Fruit fly (Drosophila melanogaster): ENCODE data around the gene CG3638.

CG3638 gene

DNA sequence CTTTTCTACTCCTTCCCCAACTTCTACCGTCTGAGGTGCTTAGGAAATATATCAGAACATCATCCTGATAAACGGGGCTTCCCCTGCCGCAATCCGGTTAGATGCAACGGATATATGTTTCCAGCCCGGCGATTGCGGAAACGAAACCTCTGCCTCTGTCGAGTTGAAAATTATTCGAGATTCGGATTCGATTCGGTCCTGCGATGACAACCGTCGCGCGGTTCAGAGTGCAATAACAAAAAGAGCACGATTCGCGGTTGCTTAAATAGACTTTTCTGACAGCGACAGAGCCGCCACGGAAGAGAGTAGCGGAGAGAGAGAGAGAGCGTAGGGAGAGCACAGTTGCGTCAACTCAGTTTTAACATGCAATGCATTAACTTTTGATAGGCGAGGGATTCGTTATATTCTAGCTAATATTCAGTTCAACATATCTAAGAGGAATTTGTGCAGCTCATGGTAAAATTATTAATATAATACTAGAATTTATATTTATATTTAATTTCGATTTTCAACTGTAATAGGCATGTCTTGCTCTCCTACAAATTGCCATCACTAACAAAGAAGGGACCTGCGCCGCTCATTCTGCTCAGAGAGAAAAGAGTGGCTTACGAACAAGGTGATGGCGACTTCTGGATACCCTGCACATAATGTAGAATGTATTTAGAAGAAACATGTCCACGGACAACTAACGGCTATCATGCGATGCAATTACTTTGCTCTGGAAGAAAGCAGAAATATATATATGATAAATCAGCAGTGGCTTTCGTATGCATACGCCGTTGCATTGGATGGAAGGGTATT is 1.5 kb downstream of the CG3638 start (continued):
- TF ChIP-seq wek (GFP tag; optimal IDR thresholded peaks at IDR 0.05) (peak; percentile 52), CG10209 (GFP tag; optimal IDR thresholded peaks at IDR 0.05) (peak; percentile 77), CG10147 (GFP tag; optimal IDR thresholded peaks at IDR 0.05) (peak; percentile 77), CG14860 (GFP tag; IDR thresholded peaks at IDR 0.05; ENCODE audit: partially characterized antibody) (no peak), CG3163 (GFP tag; optimal IDR thresholded peaks at IDR 0.05) (peak; percentile 52), kay (GFP tag; optimal IDR thresholded peaks at IDR 0.05) (no peak), CG9817 (tag; optimal IDR thresholded peaks at IDR 0.05) (peak; percentile 62), CG17361 (GFP tag; IDR thresholded peaks at IDR 0.05) (peak; percentile 82), sima (GFP tag; optimal IDR thresholded peaks at IDR 0.05) (peak; percentile 11), CG14014 (GFP tag; IDR thresholded peaks at IDR 0.05) (peak; percentile 72), CG4730 (GFP tag; IDR thresholded peaks at IDR 0.05) (peak; percentile 69), CG31224 (GFP tag; IDR thresholded peaks at IDR 0.05) (peak; percentile 56; the same call in 1 of the 2 replicates), CG9876 (GFP tag; optimal IDR thresholded peaks at IDR 0.05) (peak; percentile 11), nmo (GFP tag; optimal IDR thresholded peaks at IDR 0.05) (peak; percentile 88), trh (GFP tag; optimal IDR thresholded peaks at IDR 0.05) (peak; percentile 47), inv (GFP tag; IDR thresholded peaks at IDR 0.05; ENCODE audit: partially characterized antibody) (no peak), CG1647 (GFP tag; optimal IDR thresholded peaks at IDR 0.05) (peak; percentile 47), unc-4 (GFP tag; IDR thresholded peaks at IDR 0.05; ENCODE audit: partially characterized antibody) (peak; percentile 47; the same call in 1 of the 2 replicates), ara (GFP tag; IDR thresholded peaks at IDR 0.05) (peak; percentile 80), CG12155 (GFP tag; optimal IDR thresholded peaks at IDR 0.05) (peak; percentile 50), tup (GFP tag; optimal IDR thresholded peaks at IDR 0.05) (peak; percentile 62), CHES-1-like (GFP tag; optimal IDR thresholded peaks at IDR 0.05) (peak; percentile 69), hkb (optimal IDR thresholded peaks at IDR 0.05) (no peak), hkb (GFP tag; IDR thresholded peaks at IDR 0.05) (peak; percentile 90), Bteb2 (GFP tag; optimal IDR thresholded peaks at IDR 0.05) (peak; percentile 4), Tbp (GFP tag; optimal IDR thresholded peaks at IDR 0.05) (no peak), unpg (GFP tag; optimal IDR thresholded peaks at IDR 0.05) (peak; percentile 82), CG1603 (tag; optimal IDR thresholded peaks at IDR 0.05) (peak; percentile 92), Spps (tag; optimal IDR thresholded peaks at IDR 0.05) (peak; percentile 62), CG2202 (tag; optimal IDR thresholded peaks at IDR 0.05) (peak; percentile 61), ranshi (GFP tag; IDR thresholded peaks at IDR 0.05) (peak; percentile 79), Oli (tag; optimal IDR thresholded peaks at IDR 0.05) (peak; percentile 85), Hand (GFP tag; optimal IDR thresholded peaks at IDR 0.05) (peak; percentile 32), pita (GFP tag; optimal IDR thresholded peaks at IDR 0.05) (no peak), fd102C (GFP tag; optimal IDR thresholded peaks at IDR 0.05) (peak; percentile 50), CTCF (GFP tag; optimal IDR thresholded peaks at IDR 0.05) (no peak), sim (GFP tag; IDR thresholded peaks at IDR 0.05) (peak; percentile 65), CG15601 (tag; optimal IDR thresholded peaks at IDR 0.05) (peak; percentile 71), CG8765 (GFP tag; IDR thresholded peaks at IDR 0.05) (peak; percentile 77), amos (GFP tag; IDR thresholded peaks at IDR 0.05; ENCODE audit: partially characterized antibody) (0 out of 2 replicates have a peak, but pooled peaks have one; percentile 24), Hr78 (GFP tag; optimal IDR thresholded peaks at IDR 0.05) (peak in 1 of 2 experiments; percentile 24), Dip3 (GFP tag; optimal IDR thresholded peaks at IDR 0.05) (peak; percentile 78), tio (GFP tag; optimal IDR thresholded peaks at IDR 0.05) (peak; percentile 51), az2 (GFP tag; optimal IDR thresholded peaks at IDR 0.05) (peak; percentile 72), Max (GFP tag; optimal IDR thresholded peaks at IDR 0.05) (peak; percentile 45), CG12299 (tag; optimal IDR thresholded peaks at IDR 0.05) (peak; percentile 70), Nf-YB (GFP tag; optimal IDR thresholded peaks at IDR 0.05) (peak; percentile 58), sna (GFP tag; IDR thresholded peaks at IDR 0.05; ENCODE audit: partially characterized antibody) (peak; percentile 51; the same call in 1 of the 2 replicates), CG4282 (GFP tag; optimal IDR thresholded peaks at IDR 0.05) (no peak)

Data from whole organism, embryonic.